Worm (Caenorhabditis elegans) whole organism, late embryonic: ENCODE data around the gene F38H4.3.
A peak's percentile ranks its signal among the peaks of the same experiment; 100 is the strongest.
"Not testable (repeated sequence)": the region's sequence is repeated elsewhere in the genome, so short reads cannot be mapped to it uniquely, and the experiment has no call there.

Experiments used
- C38D4.7 ChIP-seq: fragments of 200-800 bp; sonication (Bioruptor generic); optimal IDR thresholded peaks from 2 replicates; lab custom pipeline; 2018; ENCODE audit warnings: mild to moderate bottlenecking, missing genetic modification characterization, moderate library complexity, missing compliant biosample characterization
- K02D7.2 ChIP-seq: sonication (generic microtip); optimal IDR thresholded peaks from 2 replicates; lab custom pipeline; 2017; ENCODE audit warnings: mild to moderate bottlenecking, missing genetic modification characterization, missing compliant biosample characterization
- ama-1 ChIP-seq: fragments of 150-350 bp; optimal IDR thresholded peaks from 2 replicates; lab custom pipeline; 2014
- ceh-18 ChIP-seq: sonication (generic microtip); optimal IDR thresholded peaks from 2 replicates; lab custom pipeline; 2016; ENCODE audit warnings: missing genetic modification characterization, missing compliant biosample characterization
- ceh-19 ChIP-seq: fragments of 200-800 bp; sonication (Bioruptor generic); optimal IDR thresholded peaks from 2 replicates; lab custom pipeline; 2018; ENCODE audit warnings: mild to moderate bottlenecking, missing genetic modification characterization, missing compliant biosample characterization
- ceh-2 ChIP-seq: sonication (generic microtip); optimal IDR thresholded peaks from 2 replicates; lab custom pipeline; 2016; ENCODE audit warnings: missing genotype, missing genetic modification characterization, missing compliant biosample characterization
- ceh-30 ChIP-seq: fragments of 150-350 bp; optimal IDR thresholded peaks from 2 replicates; lab custom pipeline; 2014; ENCODE audit warnings: missing biosample characterization, missing genetic modification characterization
- ceh-31 ChIP-seq: sonication (generic microtip); optimal IDR thresholded peaks from 2 replicates; lab custom pipeline; 2016; ENCODE audit warnings: missing genetic modification characterization, missing compliant biosample characterization
- ceh-34 ChIP-seq: sonication (generic microtip); optimal IDR thresholded peaks from 2 replicates; lab custom pipeline; 2016; ENCODE audit warnings: mild to moderate bottlenecking, missing genetic modification characterization, missing compliant biosample characterization
- ceh-45 ChIP-seq: fragments of 200-800 bp; sonication (Bioruptor generic); IDR thresholded peaks from 2 replicates; pipeline ENCODE4 v1.3.6; 2022; ENCODE audit warnings: missing genetic modification reagents, missing genetic modification characterization, missing compliant biosample characterization
- ceh-9 ChIP-seq: sonication (generic microtip); optimal IDR thresholded peaks from 2 replicates; lab custom pipeline; 2016; ENCODE audit warnings: mild to moderate bottlenecking, missing genetic modification characterization, inconsistent platforms, missing compliant biosample characterization
- dve-1 ChIP-seq: sonication (generic microtip); optimal IDR thresholded peaks from 2 replicates; lab custom pipeline; 2017; ENCODE audit warnings: antibody characterized with exemption, mild to moderate bottlenecking, missing genetic modification characterization, missing compliant biosample characterization
- elt-2 ChIP-seq: sonication (generic microtip); optimal IDR thresholded peaks from 2 replicates; lab custom pipeline; 2016; ENCODE audit warnings: missing genetic modification reagents, missing genetic modification characterization, missing compliant biosample characterization
- fax-1 ChIP-seq: sonication (generic microtip); optimal IDR thresholded peaks from 2 replicates; lab custom pipeline; 2016; ENCODE audit warnings: missing genotype, missing genetic modification characterization, missing compliant biosample characterization
- fkh-6 ChIP-seq: sonication (generic microtip); optimal IDR thresholded peaks from 2 replicates; lab custom pipeline; 2016; ENCODE audit warnings: missing genetic modification characterization, missing compliant biosample characterization
- gmeb-2 ChIP-seq: sonication (generic microtip); optimal IDR thresholded peaks from 2 replicates; lab custom pipeline; 2016; ENCODE audit warnings: missing genetic modification characterization, inconsistent platforms, missing compliant biosample characterization
- hlh-30 ChIP-seq: sonication (generic microtip); optimal IDR thresholded peaks from 2 replicates; lab custom pipeline; 2017; ENCODE audit warnings: antibody characterized with exemption, missing genetic modification characterization, missing compliant biosample characterization; ENCODE audit not compliant: insufficient read depth
- lim-6 ChIP-seq: sonication (generic microtip); optimal IDR thresholded peaks from 2 replicates; lab custom pipeline; 2016; ENCODE audit warnings: missing genetic modification characterization, missing compliant biosample characterization
- mec-3 ChIP-seq: sonication (generic microtip); optimal IDR thresholded peaks from 2 replicates; lab custom pipeline; 2016; ENCODE audit warnings: borderline replicate concordance, missing genetic modification characterization, missing compliant biosample characterization
- nfya-1 ChIP-seq: sonication (generic microtip); optimal IDR thresholded peaks from 2 replicates; lab custom pipeline; 2017; ENCODE audit warnings: missing genetic modification characterization, mild to moderate bottlenecking, missing compliant biosample characterization, antibody characterized with exemption, moderate library complexity
- npax-4 ChIP-seq: sonication (generic microtip); optimal IDR thresholded peaks from 2 replicates; lab custom pipeline; 2016; ENCODE audit warnings: missing genetic modification characterization, missing compliant biosample characterization
- pat-9 ChIP-seq: fragments of 200-800 bp; sonication (Bioruptor generic); optimal IDR thresholded peaks from 2 replicates; lab custom pipeline; 2018; ENCODE audit warnings: mild to moderate bottlenecking, missing genetic modification characterization, moderate library complexity, missing compliant biosample characterization
- pha-2 ChIP-seq: sonication (generic microtip); optimal IDR thresholded peaks from 2 replicates; lab custom pipeline; 2017; ENCODE audit warnings: mild to moderate bottlenecking, missing genetic modification characterization, missing compliant biosample characterization
- pqm-1 ChIP-seq: sonication (generic microtip); optimal IDR thresholded peaks from 2 replicates; lab custom pipeline; 2016; ENCODE audit warnings: missing genetic modification characterization, missing compliant biosample characterization
- pros-1 ChIP-seq: fragments of 150-350 bp; optimal IDR thresholded peaks from 2 replicates; lab custom pipeline; 2014; ENCODE audit warnings: missing biosample characterization, missing genetic modification reagents, missing genetic modification characterization
- rnt-1 ChIP-seq: sonication (generic microtip); optimal IDR thresholded peaks from 2 replicates; lab custom pipeline; 2016; ENCODE audit warnings: missing genetic modification characterization, missing compliant biosample characterization
- sdc-2 ChIP-seq: sonication (generic microtip); optimal IDR thresholded peaks from 2 replicates; lab custom pipeline; 2016; ENCODE audit warnings: missing genotype, missing genetic modification characterization, missing compliant biosample characterization
- sox-2 ChIP-seq: fragments of 200-800 bp; sonication (Bioruptor generic); IDR thresholded peaks from 2 replicates; pipeline ENCODE4 v1.3.6; 2022; ENCODE audit warnings: missing genetic modification reagents, missing genetic modification characterization, missing compliant biosample characterization
- tbx-2 ChIP-seq: sonication (generic microtip); optimal IDR thresholded peaks from 2 replicates; lab custom pipeline; 2016; ENCODE audit warnings: missing genetic modification characterization, missing compliant biosample characterization
- tbx-7 ChIP-seq: sonication (generic microtip); optimal IDR thresholded peaks from 2 replicates; lab custom pipeline; 2016; ENCODE audit warnings: missing genotype, missing genetic modification characterization, missing compliant biosample characterization
- ttx-3 ChIP-seq: sonication (generic microtip); optimal IDR thresholded peaks from 2 replicates; lab custom pipeline; 2016; ENCODE audit warnings: missing genetic modification reagents, missing genetic modification characterization, missing compliant biosample characterization
- unc-3 ChIP-seq, 2 experiments: fragments of 200-800 bp in 1 of 2; sonication (Bioruptor generic) in 1 of 2; sonication (generic microtip) in 1 of 2; conservative IDR thresholded peaks in 1 of 2; optimal IDR thresholded peaks in 1 of 2; 2 replicates each; pipeline versions ENCODE4 v1.3.6 to Lab custom; 2016 to 2022; ENCODE audit warnings: missing compliant biosample characterization in 2 of 2, missing genetic modification characterization in 2 of 2, missing genetic modification reagents in 1 of 2
- unc-42 ChIP-seq: sonication (generic microtip); optimal IDR thresholded peaks from 2 replicates; lab custom pipeline; 2016; ENCODE audit warnings: missing genotype, missing genetic modification characterization, missing compliant biosample characterization
- unc-55 ChIP-seq: sonication (generic microtip); optimal IDR thresholded peaks from 2 replicates; lab custom pipeline; 2017; ENCODE audit warnings: missing biosample characterization, missing genetic modification reagents, missing genetic modification characterization
- zip-5 ChIP-seq: sonication (generic microtip); optimal IDR thresholded peaks from 2 replicates; lab custom pipeline; 2016; ENCODE audit warnings: missing genetic modification characterization, missing compliant biosample characterization

The F38H4.3 gene

DNA sequence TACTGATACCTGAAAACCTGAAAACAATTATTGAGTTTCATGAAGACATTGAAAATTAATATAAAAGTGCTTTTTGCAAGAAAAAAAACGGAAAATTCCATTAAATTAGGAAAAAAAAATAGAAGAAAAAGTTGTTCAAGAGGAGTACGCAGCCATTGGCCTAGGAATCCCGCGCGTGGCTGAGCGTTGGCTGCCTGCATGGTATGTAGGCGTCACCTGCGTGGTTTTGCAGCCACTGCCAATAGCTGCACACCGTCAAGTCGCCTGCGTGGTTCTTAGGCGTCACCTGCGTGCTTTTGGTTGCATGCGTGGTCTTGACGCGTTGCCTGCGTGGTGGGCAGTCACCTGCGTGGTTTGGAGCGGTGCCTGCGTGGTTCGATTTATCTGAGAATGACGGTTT lies 14.2 kb upstream of the F38H4.3 start, which contains the start of gene M117.6:
TSS of gene M117.6 (minus strand) at position 101 of the 400 bp plus-strand sequence.
- not testable (repeated sequence) for TF ChIP-seq ceh-2 (tag; lab: Kevin White, UChicago); pha-2 (tag; lab: Kevin White, UChicago); npax-4

DNA sequence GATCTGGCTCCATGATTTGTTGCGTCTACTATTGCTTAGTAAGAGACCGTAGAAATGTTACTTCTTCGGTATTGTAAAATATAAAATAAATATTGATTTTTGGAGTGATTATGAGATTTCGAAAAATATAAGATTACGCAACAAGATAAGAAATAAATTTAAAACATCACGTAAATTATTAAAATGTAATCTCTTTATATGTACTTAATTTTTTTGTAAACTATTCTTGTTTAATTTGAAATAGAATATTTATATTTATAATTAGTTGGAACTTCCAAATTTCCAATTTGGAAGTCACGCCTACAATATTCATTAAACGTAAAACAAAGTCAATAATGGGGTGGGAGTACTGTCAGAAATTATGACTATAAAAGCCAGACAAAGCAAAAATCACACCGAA lies 8.8 kb upstream of the F38H4.3 start, which contains the start of gene M117.4:
TSS of gene M117.4 (minus strand) at position 101 of the 400 bp plus-strand sequence.
- TF ChIP-seq ceh-19, result no peak
- TF ChIP-seq, all 69 proteins: peak for 0

DNA sequence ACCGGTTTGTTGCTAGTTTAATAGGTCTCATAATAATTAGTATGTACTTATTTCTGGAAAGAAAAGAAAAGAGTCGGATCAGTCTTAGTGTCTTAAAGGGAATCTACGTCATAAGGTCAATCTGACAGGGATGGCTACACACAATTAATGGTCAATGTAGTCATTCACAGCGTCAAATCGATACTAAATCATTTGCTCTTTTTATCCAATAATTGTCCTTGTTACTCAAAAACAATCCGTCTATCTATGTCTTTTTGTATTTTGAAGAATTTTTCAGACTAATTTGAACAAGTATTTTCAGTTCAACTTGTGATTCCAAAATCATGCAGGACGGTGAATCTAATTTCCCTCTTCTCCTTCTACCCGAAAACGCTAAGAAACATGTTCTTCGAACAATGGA lies 3.6 kb upstream of the F38H4.3 start, which contains the start of gene fbxb-3:
TSS of gene fbxb-3 (plus strand) at position 301 of the 400 bp plus-strand sequence.
- TF ChIP-seq lim-6 (no peak), elt-2 (tag; lab: Kevin White, UChicago) (no peak), mec-3 (tag; lab: Kevin White, UChicago) (no peak), ceh-19 (no peak)
- TF ChIP-seq, all 69 proteins: peak for 0

DNA sequence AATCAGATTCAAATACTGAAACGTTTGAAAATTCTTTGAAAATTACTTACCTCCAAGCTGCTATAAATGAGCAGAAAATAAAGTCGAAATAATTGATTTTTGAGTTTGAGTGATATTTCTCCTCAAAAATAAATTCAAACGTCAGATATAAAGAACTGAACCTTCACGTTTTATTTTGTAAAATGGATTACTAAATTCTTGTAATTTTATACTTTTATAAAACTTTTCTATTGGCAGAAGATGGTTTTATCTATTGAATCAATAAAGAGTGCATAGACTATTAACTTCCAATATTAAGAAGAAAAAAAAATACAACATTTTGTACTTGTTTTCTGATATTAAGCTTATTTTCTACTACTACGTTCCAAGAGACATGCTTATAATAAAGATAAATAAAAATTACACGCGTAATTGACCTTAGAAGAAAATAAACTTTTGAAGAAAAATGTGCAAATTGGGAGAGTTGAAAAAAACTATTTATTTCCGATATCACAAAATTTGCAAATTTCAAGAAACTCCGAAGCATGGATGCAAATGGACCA lies 5.6 kb downstream of the F38H4.3 start, which contains the start of the genes F38H4.6 and F38H4.4:
TSS of gene F38H4.6 (minus strand) at position 101 of the 542 bp plus-strand sequence.
TSS of gene F38H4.4 (plus strand) at position 492 of the 542 bp plus-strand sequence.
- TF ChIP-seq tbx-7, result no peak

- TF ChIP-seq sdc-2 (tag; lab: Kevin White, UChicago) (no peak), tbx-2 (tag; lab: Kevin White, UChicago) (no peak), fax-1 (no peak), ceh-19 (no peak), pqm-1 (tag; lab: Kevin White, UChicago) (no peak), C38D4.7 (GFP tag; lab: Kevin White, UChicago) (no peak), ama-1 (lab: Kevin White, UChicago) (no peak), hlh-30 (tag; lab: Kevin White, UChicago) (no peak), ceh-34 (tag; lab: Kevin White, UChicago) (no peak), ceh-30 (tag; lab: Kevin White, UChicago) (no peak), sox-2 (no peak), ceh-18 (tag; lab: Kevin White, UChicago) (no peak), unc-3 (GFP tag; conservative IDR thresholded peaks at IDR 0.05; lab: Robert Waterston, UW) (no peak), unc-3 (tag; optimal IDR thresholded peaks at IDR 0.05; lab: Kevin White, UChicago) (no peak), fkh-6 (tag; lab: Kevin White, UChicago) (no peak), npax-4 (no peak), gmeb-2 (no peak), zip-5 (no peak)
Observed at ce11 chrIV:11851882-11852281, 9.7 kb downstream of the F38H4.3 start, which contains the start of gene F38H4.5. F38H4.5 (plus strand) TSS chrIV:11852182.

ce11 chrIV:11854777-11855176 lies 12.6 kb downstream of the F38H4.3 start, which contains the start of gene tag-30:
tag-30 (minus strand) TSS chrIV:11855159.
- TF ChIP-seq pros-1, result no peak
- TF ChIP-seq dve-1 (tag; lab: Kevin White, UChicago), result no peak
- TF ChIP-seq ttx-3 (tag; lab: Kevin White, UChicago), result no peak
- no peak for TF ChIP-seq zip-5
- TF ChIP-seq ceh-34 (tag; lab: Kevin White, UChicago), result peak; percentile 54
- no peak for TF ChIP-seq pat-9 (tag; lab: Kevin White, UChicago)
- no peak for TF ChIP-seq ceh-9
- peak; percentile 59 for TF ChIP-seq unc-42
- TF ChIP-seq tbx-2 (tag; lab: Kevin White, UChicago), result peak; percentile 41
- no peak for TF ChIP-seq elt-2 (tag; lab: Kevin White, UChicago)
- TF ChIP-seq rnt-1 (tag; lab: Kevin White, UChicago), result no peak
- peak; percentile 66 for TF ChIP-seq hlh-30 (tag; lab: Kevin White, UChicago)
- TF ChIP-seq ceh-31, result peak; percentile 62
- no peak for TF ChIP-seq ceh-45 (GFP tag; lab: Robert Waterston, UW)
- peak; percentile 22 for TF ChIP-seq nfya-1 (tag; lab: Kevin White, UChicago)
- TF ChIP-seq unc-55 (GFP tag; lab: Kevin White, UChicago), result no peak
- TF ChIP-seq K02D7.2 (tag; lab: Kevin White, UChicago), result no peak
- no peak for TF ChIP-seq sdc-2 (tag; lab: Kevin White, UChicago)
- no peak for TF ChIP-seq gmeb-2
